Fruit fly (Drosophila melanogaster) whole organism: ENCODE results near the gene rdx.

Experiments used
- CG8478 ChIP-seq: fragments of >200 bp; optimal IDR thresholded peaks from 2 replicates; lab custom pipeline; 2018; ENCODE audit warnings: inconsistent platforms
- Dll ChIP-seq: fragments of >200 bp; optimal IDR thresholded peaks from 2 replicates; lab custom pipeline; 2017
- EcR ChIP-seq, 2 experiments: fragments of >200 bp; optimal IDR thresholded peaks; 2 replicates each; lab custom pipeline; 2017; ENCODE audit warnings: missing biosample characterization in 2 of 2, missing genetic modification characterization in 2 of 2, missing genetic modification reagents in 2 of 2
- pan ChIP-seq: fragments of >200 bp; optimal IDR thresholded peaks from 2 replicates; lab custom pipeline; 2017
- psq ChIP-seq: fragments of >200 bp; optimal IDR thresholded peaks from 2 replicates; lab custom pipeline; 2017
- usp ChIP-seq: fragments of >200 bp; optimal IDR thresholded peaks from 2 replicates; lab custom pipeline; 2017; ENCODE audit warnings: missing biosample characterization, missing genetic modification characterization, mixed read lengths

The rdx gene

dm6 chr3R:14053037-14053808 is 21.4 kb upstream of the rdx start:
- TF ChIP-seq EcR (GFP tag; optimal IDR thresholded peaks at IDR 0.05; lab: Kevin White, UChicago) (no peak), usp (GFP tag; lab: Kevin White, UChicago) (no peak), pan (lab: Kevin White, UChicago) (no peak), Dll (no peak), CG8478 (lab: Kevin White, UChicago) (no peak), psq (lab: Kevin White, UChicago) (no peak)

- TF ChIP-seq usp (GFP tag; lab: Kevin White, UChicago) (no peak), Dll (no peak)
Measured at dm6 chr3R:14052182-14053036, 20.6 kb upstream of the rdx start.

dm6 chr3R:14051391-14051852 is 19.6 kb upstream of the rdx start:
- no peak for TF ChIP-seq usp (GFP tag; lab: Kevin White, UChicago)
- no peak for TF ChIP-seq psq (lab: Kevin White, UChicago)
- no peak for TF ChIP-seq Dll
- no peak for TF ChIP-seq pan (lab: Kevin White, UChicago)
- TF ChIP-seq CG8478 (lab: Kevin White, UChicago): no peak

- no peak for TF ChIP-seq pan (lab: Kevin White, UChicago)
- TF ChIP-seq CG8478 (lab: Kevin White, UChicago): no peak
- TF ChIP-seq usp (GFP tag; lab: Kevin White, UChicago): no peak
- no peak for TF ChIP-seq EcR (GFP tag; optimal IDR thresholded peaks at IDR 0.05; lab: Kevin White, UChicago)
Measured at dm6 chr3R:14050556-14051170, 18.8 kb upstream of the rdx start.

DNA sequence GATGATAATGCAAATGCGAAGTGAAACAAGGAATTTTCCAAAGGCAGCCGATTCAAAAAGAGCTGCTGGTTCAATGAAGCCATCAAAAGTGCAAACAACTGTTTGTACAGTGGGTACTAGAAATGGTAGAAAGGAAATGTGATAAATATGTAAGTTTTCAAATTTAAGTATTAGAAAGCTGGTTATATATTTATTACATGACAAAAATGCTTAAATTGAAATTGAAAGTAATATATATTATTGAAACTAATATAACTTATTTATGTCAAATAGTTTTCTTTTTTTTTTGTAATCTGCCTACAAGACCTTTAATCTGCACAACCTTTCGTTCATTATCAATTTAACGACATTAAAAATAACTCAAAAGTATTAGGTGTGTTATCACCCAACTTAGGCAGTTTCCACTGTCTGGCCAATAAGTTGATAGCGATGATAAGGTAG is 16.9 kb upstream of the rdx start:
- TF ChIP-seq usp (GFP tag; lab: Kevin White, UChicago): no peak
- no peak for TF ChIP-seq pan (lab: Kevin White, UChicago)
- no peak for TF ChIP-seq CG8478 (lab: Kevin White, UChicago)
- TF ChIP-seq Dll: no peak
- TF ChIP-seq EcR (GFP tag; optimal IDR thresholded peaks at IDR 0.05; lab: Kevin White, UChicago): no peak
- no peak for TF ChIP-seq psq (lab: Kevin White, UChicago)

dm6 chr3R:14044361-14044860 is 12.6 kb upstream of the rdx start:
- TF ChIP-seq CG8478 (lab: Kevin White, UChicago) (no peak), Dll (no peak), pan (lab: Kevin White, UChicago) (no peak), EcR (GFP tag; optimal IDR thresholded peaks at IDR 0.05; lab: Kevin White, UChicago) (no peak)

DNA sequence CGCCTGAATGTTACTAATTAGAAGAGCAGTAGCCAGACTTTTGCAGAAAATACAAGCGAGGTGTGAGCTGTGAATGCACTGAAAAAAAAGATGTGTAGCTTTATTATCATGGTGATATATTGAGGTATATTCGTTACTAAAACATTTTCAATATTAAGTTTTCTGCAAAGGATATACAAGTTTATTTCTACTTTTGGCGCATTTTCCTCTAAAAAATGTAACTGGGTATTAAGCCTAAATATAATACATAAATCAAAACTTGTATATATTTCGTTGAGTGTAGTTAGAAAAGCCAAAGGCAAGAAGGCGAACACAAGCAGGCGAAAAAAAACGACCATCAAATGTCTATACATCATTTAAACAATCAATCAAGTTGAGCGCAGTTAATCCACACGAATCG is 9.8 kb upstream of the rdx start:
- TF ChIP-seq CG8478 (lab: Kevin White, UChicago): no peak
- TF ChIP-seq psq (lab: Kevin White, UChicago): no peak
- TF ChIP-seq Dll: no peak
- TF ChIP-seq usp (GFP tag; lab: Kevin White, UChicago): no peak
- TF ChIP-seq pan (lab: Kevin White, UChicago): no peak
- TF ChIP-seq EcR (GFP tag; optimal IDR thresholded peaks at IDR 0.05; lab: Kevin White, UChicago): no peak

- TF ChIP-seq pan (lab: Kevin White, UChicago) (no peak), psq (lab: Kevin White, UChicago) (no peak), usp (GFP tag; lab: Kevin White, UChicago) (no peak), Dll (no peak), CG8478 (lab: Kevin White, UChicago) (no peak), EcR (GFP tag; optimal IDR thresholded peaks at IDR 0.05; lab: Kevin White, UChicago) (no peak)
Measured at dm6 chr3R:14041036-14041435, 9.2 kb upstream of the rdx start.

- TF ChIP-seq psq (lab: Kevin White, UChicago) (no peak), pan (lab: Kevin White, UChicago) (no peak), EcR (GFP tag; optimal IDR thresholded peaks at IDR 0.05; lab: Kevin White, UChicago) (no peak), usp (GFP tag; lab: Kevin White, UChicago) (no peak), Dll (no peak)
Measured at dm6 chr3R:14037330-14037729, 5.5 kb upstream of the rdx start.

- TF ChIP-seq psq (lab: Kevin White, UChicago): no peak
- no peak for TF ChIP-seq usp (GFP tag; lab: Kevin White, UChicago)
- no peak for TF ChIP-seq EcR (GFP tag; optimal IDR thresholded peaks at IDR 0.05; lab: Kevin White, UChicago)
- no peak for TF ChIP-seq Dll
- no peak for TF ChIP-seq pan (lab: Kevin White, UChicago)
- no peak for TF ChIP-seq CG8478 (lab: Kevin White, UChicago)
Measured at dm6 chr3R:14035924-14036448, 4.1 kb upstream of the rdx start, which contains the start of gene CG9922. Gene CG9922, minus strand, starts transcription at chr3R:14036398.

DNA sequence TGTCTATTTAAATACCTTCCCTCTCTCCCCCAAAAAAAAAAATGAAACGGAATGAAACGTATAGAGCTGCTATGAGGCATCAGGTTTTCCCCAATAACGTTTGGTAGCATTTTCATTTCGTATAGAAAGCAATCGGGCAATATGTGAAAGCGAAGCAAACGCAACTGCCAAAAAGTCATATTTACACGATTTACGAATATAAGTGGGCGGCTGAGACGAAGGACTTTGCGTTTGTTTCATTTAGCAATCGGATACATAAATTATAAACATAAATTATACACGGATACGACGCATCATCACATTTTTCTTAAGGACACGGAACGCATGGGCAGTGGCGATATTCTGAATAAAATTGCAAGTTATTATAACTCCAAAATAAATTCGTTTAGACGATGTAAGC is 2.8 kb upstream of the rdx start:
- no peak for TF ChIP-seq EcR (GFP tag; optimal IDR thresholded peaks at IDR 0.05; lab: Kevin White, UChicago)
- TF ChIP-seq usp (GFP tag; lab: Kevin White, UChicago): no peak
- TF ChIP-seq pan (lab: Kevin White, UChicago): no peak
- TF ChIP-seq psq (lab: Kevin White, UChicago): no peak
- TF ChIP-seq CG8478 (lab: Kevin White, UChicago): no peak
- TF ChIP-seq Dll: no peak
